Worm (Caenorhabditis elegans): ENCODE measurements around the gene T23F11.4.

The T23F11.4 gene

ce11 chrIII:4656415-4656814 is 8.8 kb downstream of the T23F11.4 start (continued):
- no peak for TF ChIP-seq nhr-6 (tag; optimal IDR thresholded peaks at IDR 0.05)
- no peak for TF ChIP-seq mxl-3 (GFP tag; optimal IDR thresholded peaks at IDR 0.05)
- TF ChIP-seq F49E8.2 (tag; optimal IDR thresholded peaks at IDR 0.05; ENCODE audit: borderline replicate concordance), result no peak
- TF ChIP-seq dpl-1 (GFP tag; optimal IDR thresholded peaks at IDR 0.05), result peak; percentile 18
- peak; percentile 5 to 61 for TF ChIP-seq lsy-2 (tag; optimal IDR thresholded peaks at IDR 0.05)
- TF ChIP-seq F26F4.8 (GFP tag; conservative IDR thresholded peaks at IDR 0.05), result no peak
- TF ChIP-seq egl-43 (GFP tag; IDR thresholded peaks at IDR 0.05), result peak; percentile 69; the same call in 1 of the 2 replicates
- TF ChIP-seq nhr-48 (tag; optimal IDR thresholded peaks at IDR 0.05), result no peak
- no peak for TF ChIP-seq nhr-25 (tag; optimal IDR thresholded peaks at IDR 0.05; ENCODE audit: borderline replicate concordance, insufficient read depth)
- TF ChIP-seq daf-12 (tag; optimal IDR thresholded peaks at IDR 0.05), result no peak
- no peak for TF ChIP-seq nhr-76 (tag; optimal IDR thresholded peaks at IDR 0.05)
- no peak for TF ChIP-seq lin-29 (GFP tag; IDR thresholded peaks at IDR 0.05)
- peak; percentile 53 for TF ChIP-seq F37D6.2 (tag; optimal IDR thresholded peaks at IDR 0.05)
- TF ChIP-seq nhr-42 (GFP tag; IDR thresholded peaks at IDR 0.05), result no peak

ce11 chrIII:4655402-4655801 is 9.8 kb downstream of the T23F11.4 start, which contains the start of gene T23F11.2:
TSS of gene T23F11.2 (minus strand) at chrIII:4655502.
- TF ChIP-seq T26A8.4 (GFP tag; IDR thresholded peaks at IDR 0.05) (no peak), dmd-6 (GFP tag; IDR thresholded peaks at IDR 0.05) (no peak), aly-2 (tag; optimal IDR thresholded peaks at IDR 0.05) (no peak), nhr-6 (tag; optimal IDR thresholded peaks at IDR 0.05) (no peak), Y48G9A.11 (GFP tag; IDR thresholded peaks at IDR 0.05) (no peak), mxl-2 (GFP tag; conservative IDR thresholded peaks at IDR 0.05) (no peak), ceh-62 (tag; optimal IDR thresholded peaks at IDR 0.05) (no peak), hif-1 (tag; optimal IDR thresholded peaks at IDR 0.05) (no peak), mes-2 (tag; optimal IDR thresholded peaks at IDR 0.05; ENCODE audit: poor library complexity, severe bottlenecking) (no peak), nhr-102 (tag; optimal IDR thresholded peaks at IDR 0.05) (no peak), nhr-25 (tag; optimal IDR thresholded peaks at IDR 0.05; ENCODE audit: borderline replicate concordance, insufficient read depth) (no peak), sdz-12 (GFP tag; optimal IDR thresholded peaks at IDR 0.05) (no peak), daf-16 (GFP tag; optimal IDR thresholded peaks at IDR 0.05) (no peak), daf-16 (tag; optimal IDR thresholded peaks at IDR 0.05) (no peak), mdl-1 (tag; optimal IDR thresholded peaks at IDR 0.05) (no peak), lin-13 (GFP tag; optimal IDR thresholded peaks at IDR 0.05) (no peak), Y105C5A.15 (GFP tag; IDR thresholded peaks at IDR 0.05) (no peak), D1046.2 (GFP tag; IDR thresholded peaks at IDR 0.05) (no peak), lir-3 (tag; optimal IDR thresholded peaks at IDR 0.05) (no peak)

- TF ChIP-seq R02D3.7 (tag; optimal IDR thresholded peaks at IDR 0.05) (no peak), zag-1 (tag; optimal IDR thresholded peaks at IDR 0.05) (no peak), lin-38 (GFP tag; IDR thresholded peaks at IDR 0.05) (peak; percentile 44), lim-7 (GFP tag; IDR thresholded peaks at IDR 0.05) (0 out of 2 replicates have a peak, but pooled peaks have one; percentile 17), hmg-1.1 (GFP tag; IDR thresholded peaks at IDR 0.05) (no peak), nhr-42 (GFP tag; IDR thresholded peaks at IDR 0.05) (0 out of 2 replicates have a peak, but pooled peaks have one; percentile 7), zip-2 (tag; optimal IDR thresholded peaks at IDR 0.05) (no peak), nhr-25 (tag; optimal IDR thresholded peaks at IDR 0.05; ENCODE audit: borderline replicate concordance, insufficient read depth) (peak; percentile 25), php-3 (GFP tag; IDR thresholded peaks at IDR 0.05) (peak; percentile 34; the same call in 1 of the 2 replicates), hlh-11 (tag; optimal IDR thresholded peaks at IDR 0.05) (no peak), nhr-102 (tag; optimal IDR thresholded peaks at IDR 0.05) (peak; percentile 49), duxl-1 (tag; optimal IDR thresholded peaks at IDR 0.05; ENCODE audit: poor library complexity) (peak; percentile 71), madf-5 (GFP tag; IDR thresholded peaks at IDR 0.05) (peak in 1 of 2 experiments; percentile 54; a peak in 1 of 4 replicates), arid-1 (GFP tag; conservative IDR thresholded peaks at IDR 0.05) (peak; percentile 11; the same call in 1 of the 2 replicates), lir-3 (tag; optimal IDR thresholded peaks at IDR 0.05) (no peak), daf-16 (GFP tag; optimal IDR thresholded peaks at IDR 0.05) (peak in 1 of 2 experiments; percentile 44), daf-16 (tag; optimal IDR thresholded peaks at IDR 0.05) (no peak), T26A8.4 (GFP tag; IDR thresholded peaks at IDR 0.05) (no peak), ceh-44 (GFP tag; IDR thresholded peaks at IDR 0.05) (no peak), F44E2.7 (GFP tag; IDR thresholded peaks at IDR 0.05) (no peak), snpc-4 (tag; optimal IDR thresholded peaks at IDR 0.05) (no peak), pqm-1 (tag; optimal IDR thresholded peaks at IDR 0.05) (no peak), fkh-10 (GFP tag; optimal IDR thresholded peaks at IDR 0.05) (no peak), set-16 (GFP tag; IDR thresholded peaks at IDR 0.05) (no peak)
Observed at ce11 chrIII:4653912-4654311, 11.3 kb downstream of the T23F11.4 start.
